Fruit fly (Drosophila melanogaster): ENCODE measurements around the gene CG4497.

- TF ChIP-seq CG13204 (GFP tag; optimal IDR thresholded peaks at IDR 0.05) (no peak), CG4496 (GFP tag; IDR thresholded peaks at IDR 0.05) (no peak), Pif1A (GFP tag; optimal IDR thresholded peaks at IDR 0.05) (no peak), CG34367 (tag; optimal IDR thresholded peaks at IDR 0.05) (no peak), rn (GFP tag; IDR thresholded peaks at IDR 0.05) (no peak), Pif1B (GFP tag; optimal IDR thresholded peaks at IDR 0.05) (no peak), CG10348 (GFP tag; IDR thresholded peaks at IDR 0.05) (no peak), gl (tag; optimal IDR thresholded peaks at IDR 0.05) (no peak), Snoo (tag; optimal IDR thresholded peaks at IDR 0.05) (no peak), CG9948 (tag; optimal IDR thresholded peaks at IDR 0.05) (no peak), EcR (GFP tag; optimal IDR thresholded peaks at IDR 0.05) (no peak), D1 (tag; optimal IDR thresholded peaks at IDR 0.05) (no peak), CG15710 (tag; optimal IDR thresholded peaks at IDR 0.05) (no peak), CG8159 (tag; optimal IDR thresholded peaks at IDR 0.05) (no peak)
These were observed 47.1 kb upstream of the CG4497 start for dm6 chr2L:7241499-7241898.
